Worm (Caenorhabditis elegans): ENCODE data around the gene nxf-1.

ce11 chrV:14422317-14422716 is 7.5 kb upstream of the nxf-1 start, which contains the start of gene pas-1:
- TF ChIP-seq unc-30 (tag; optimal IDR thresholded peaks at IDR 0.05) (no peak), grh-1 (GFP tag; IDR thresholded peaks at IDR 0.05) (no peak), sox-4 (tag; optimal IDR thresholded peaks at IDR 0.05) (no peak)

Data from whole organism, L1 larva.